Worm (Caenorhabditis elegans) whole organism, midembryonic: ENCODE measurements around the gene F18A1.7.

Experiments
- T22C8.4 ChIP-seq: fragments of 200-800 bp; sonication (Bioruptor generic); IDR thresholded peaks from 2 replicates; pipeline ENCODE4 v1.3.6; 2022; ENCODE audit warnings: missing genetic modification characterization, missing compliant biosample characterization
- cog-1 ChIP-seq: sonication (generic microtip); optimal IDR thresholded peaks from 2 replicates; lab custom pipeline; 2016; ENCODE audit warnings: missing genetic modification characterization, missing compliant biosample characterization
- flt-1 ChIP-seq: fragments of 200-800 bp; sonication (Bioruptor generic); IDR thresholded peaks from 2 replicates; pipeline ENCODE4 v1.3.6; 2022; ENCODE audit warnings: missing genetic modification characterization, missing compliant biosample characterization
- klf-2 ChIP-seq: fragments of 200-800 bp; sonication (Bioruptor generic); conservative IDR thresholded peaks from 2 replicates; pipeline ENCODE4 v1.3.6; 2022; ENCODE audit warnings: missing genetic modification reagents, missing genetic modification characterization, missing compliant biosample characterization
- med-1 ChIP-seq: sonication (generic microtip); optimal IDR thresholded peaks from 2 replicates; lab custom pipeline; 2017; ENCODE audit warnings: missing genetic modification characterization, mild to moderate bottlenecking, missing compliant biosample characterization, antibody characterized with exemption, missing genetic modification reagents; ENCODE audit not compliant: insufficient read depth
- ref-1 ChIP-seq: fragments of 200-800 bp; sonication (Bioruptor generic); conservative IDR thresholded peaks from 2 replicates; pipeline ENCODE4 v1.3.6; 2022; ENCODE audit warnings: missing genetic modification reagents, missing genetic modification characterization, missing compliant biosample characterization
- tab-1 ChIP-seq: fragments of 200-800 bp; sonication (Bioruptor generic); IDR thresholded peaks from 2 replicates; pipeline ENCODE4 v1.3.6; 2022; ENCODE audit warnings: missing genetic modification characterization, missing compliant biosample characterization
- ztf-23 ChIP-seq: fragments of 200-800 bp; sonication (Bioruptor generic); IDR thresholded peaks from 2 replicates; pipeline ENCODE4 v1.3.6; 2022; ENCODE audit warnings: missing genetic modification reagents, missing genetic modification characterization, missing compliant biosample characterization
- ztf-29 ChIP-seq: fragments of 200-800 bp; sonication (Bioruptor generic); IDR thresholded peaks from 2 replicates; pipeline ENCODE4 v1.3.6; 2022; ENCODE audit warnings: missing genetic modification reagents, missing genetic modification characterization, missing compliant biosample characterization

Gene F18A1.7

ce11 chrII:7613241-7613782, 50.2 kb downstream of the F18A1.7 start, which contains the start of the genes oig-4 and R07G3.7:
TSS of gene oig-4 (plus strand) at chrII:7613541.
TSS of gene R07G3.7 (minus strand) at chrII:7613732.
- TF ChIP-seq ztf-23 (no peak), klf-2 (GFP tag; lab: Robert Waterston, UW) (no peak), T22C8.4 (GFP tag; lab: Robert Waterston, UW) (no peak), ref-1 (no peak), med-1 (GFP tag; lab: Kevin White, UChicago) (no peak), flt-1 (GFP tag; lab: Robert Waterston, UW) (no peak), tab-1 (no peak), cog-1 (tag; lab: Kevin White, UChicago) (no peak), ztf-29 (GFP tag; lab: Robert Waterston, UW) (no peak)
